Worm (Caenorhabditis elegans) whole organism, L4 larva: ENCODE measurements around the gene clec-184.

Experiments used
- F44E2.7 ChIP-seq: fragments of 200-800 bp; sonication (Bioruptor generic); IDR thresholded peaks from 2 replicates; pipeline ENCODE4 v2.1.2; 2022; ENCODE audit warnings: missing genetic modification characterization, missing compliant biosample characterization
- F49E8.2 ChIP-seq: sonication (generic microtip); optimal IDR thresholded peaks from 2 replicates; lab custom pipeline; 2016; ENCODE audit warnings: missing compliant biosample characterization, mild to moderate bottlenecking, missing genetic modification characterization, borderline replicate concordance
- T26A8.4 ChIP-seq: fragments of 200-800 bp; sonication (Bioruptor generic); IDR thresholded peaks from 2 replicates; pipeline ENCODE4 v1.3.6; 2022; ENCODE audit warnings: missing genetic modification characterization, missing compliant biosample characterization
- Y105C5A.15 ChIP-seq: fragments of 200-800 bp; sonication (Bioruptor generic); IDR thresholded peaks from 2 replicates; pipeline ENCODE4 v1.3.6; 2022; ENCODE audit warnings: missing genetic modification characterization, missing compliant biosample characterization
- Y48G9A.11 ChIP-seq: fragments of 200-800 bp; sonication (Bioruptor generic); IDR thresholded peaks from 2 replicates; pipeline ENCODE4 v1.3.6; 2022; ENCODE audit warnings: missing genetic modification reagents, missing genetic modification characterization, missing compliant biosample characterization
- Y5F2A.4 ChIP-seq: fragments of 200-800 bp; sonication (Bioruptor generic); optimal IDR thresholded peaks from 2 replicates; lab custom pipeline; 2018; ENCODE audit warnings: mild to moderate bottlenecking, missing genetic modification characterization, missing compliant biosample characterization
- Y75B8A.6 ChIP-seq: fragments of 200-800 bp; sonication (Bioruptor generic); IDR thresholded peaks from 2 replicates; pipeline ENCODE4 v1.3.6; 2022; ENCODE audit warnings: missing genetic modification reagents, missing genetic modification characterization, missing compliant biosample characterization
- aha-1 ChIP-seq: fragments of 150-350 bp; peaks from one replicate; lab custom pipeline; 2014; ENCODE audit warnings: missing biosample characterization, missing genetic modification characterization
- ama-1 ChIP-seq: fragments of 150-350 bp; optimal IDR thresholded peaks from 2 replicates; lab custom pipeline; 2014; ENCODE audit warnings: inconsistent platforms, mixed read lengths
- arid-1 ChIP-seq: fragments of 200-800 bp; sonication (Bioruptor generic); conservative IDR thresholded peaks from 2 replicates; pipeline ENCODE4 v1.3.6; 2022; ENCODE audit warnings: missing genetic modification reagents, missing genetic modification characterization, missing compliant biosample characterization
- ceh-20 ChIP-seq: fragments of 200-800 bp; sonication (Bioruptor generic); IDR thresholded peaks from 2 replicates; pipeline ENCODE4 v1.3.6; 2022; ENCODE audit warnings: missing genetic modification reagents, missing genetic modification characterization, missing compliant biosample characterization
- ceh-82 ChIP-seq: sonication (generic microtip); optimal IDR thresholded peaks from 2 replicates; lab custom pipeline; 2017; ENCODE audit warnings: missing biosample characterization, missing genetic modification characterization
- ces-1 ChIP-seq: fragments of 150-350 bp; sonication (generic microtip); optimal IDR thresholded peaks from 4 replicates; lab custom pipeline; 2014; ENCODE audit warnings: missing biosample characterization, missing genetic modification reagents, missing genetic modification characterization
- daf-8 ChIP-seq: fragments of 200-800 bp; sonication (Bioruptor generic); IDR thresholded peaks from 2 replicates; pipeline ENCODE4 v1.3.6; 2022; ENCODE audit warnings: missing genetic modification characterization, missing compliant biosample characterization
- dmd-9 ChIP-seq: fragments of 200-800 bp; sonication (Bioruptor generic); IDR thresholded peaks from 2 replicates; pipeline ENCODE4 v1.3.6; 2022; ENCODE audit warnings: missing genetic modification reagents, missing genetic modification characterization, missing compliant biosample characterization
- dpl-1 ChIP-seq: fragments of 150-350 bp; optimal IDR thresholded peaks from 2 replicates; lab custom pipeline; 2014; ENCODE audit warnings: missing biosample characterization, missing genetic modification reagents, missing genetic modification characterization
- duxl-1 ChIP-seq: sonication (generic microtip); optimal IDR thresholded peaks from 2 replicates; lab custom pipeline; 2016; ENCODE audit warnings: mild to moderate bottlenecking, missing genetic modification characterization, moderate library complexity, missing compliant biosample characterization; ENCODE audit not compliant: poor library complexity
- egl-27 ChIP-seq: sonication (generic microtip); optimal IDR thresholded peaks from 3 replicates; lab custom pipeline; 2017; ENCODE audit warnings: missing biosample characterization, missing genetic modification reagents, missing genetic modification characterization
- fkh-10 ChIP-seq: fragments of 150-350 bp; optimal IDR thresholded peaks from 2 replicates; lab custom pipeline; 2014; ENCODE audit warnings: missing biosample characterization, missing genetic modification reagents, missing genetic modification characterization
- gei-8 ChIP-seq: fragments of 200-800 bp; sonication (Bioruptor generic); optimal IDR thresholded peaks from 2 replicates; lab custom pipeline; 2018; ENCODE audit warnings: mild to moderate bottlenecking, missing genetic modification characterization, missing compliant biosample characterization
- jun-1 ChIP-seq: fragments of 150-350 bp; optimal IDR thresholded peaks from 2 replicates; lab custom pipeline; 2014; ENCODE audit warnings: missing biosample characterization, missing genetic modification reagents, missing genetic modification characterization
- lim-7 ChIP-seq: fragments of 200-800 bp; sonication (Bioruptor generic); IDR thresholded peaks from 2 replicates; pipeline ENCODE4 v1.3.6; 2022; ENCODE audit warnings: missing genetic modification characterization, missing compliant biosample characterization
- lin-1 ChIP-seq: fragments of 200-800 bp; sonication (Bioruptor generic); IDR thresholded peaks from 2 replicates; pipeline ENCODE4 v1.3.6; 2022; ENCODE audit warnings: missing genetic modification reagents, missing genetic modification characterization, missing compliant biosample characterization
- lin-38 ChIP-seq: fragments of 200-800 bp; sonication (Bioruptor generic); IDR thresholded peaks from 2 replicates; pipeline ENCODE4 v1.3.6; 2022; ENCODE audit warnings: missing genetic modification reagents, missing genetic modification characterization, missing compliant biosample characterization
- lin-39 ChIP-seq: fragments of 150-350 bp; optimal IDR thresholded peaks from 2 replicates; lab custom pipeline; 2014; ENCODE audit warnings: missing biosample characterization, missing genetic modification reagents, missing genetic modification characterization
- madf-5 ChIP-seq, 2 experiments: fragments of 200-800 bp; sonication (Bioruptor generic); IDR thresholded peaks; 2 replicates each; pipeline ENCODE4 v1.3.6; 2022; ENCODE audit warnings: missing compliant biosample characterization in 2 of 2, missing genetic modification characterization in 2 of 2
- mdt-29 ChIP-seq: fragments of 200-800 bp; sonication (Bioruptor generic); IDR thresholded peaks from 2 replicates; pipeline ENCODE4 v1.3.6; 2022; ENCODE audit warnings: missing genetic modification reagents, missing genetic modification characterization, missing compliant biosample characterization
- mep-1 ChIP-seq: fragments of 150-350 bp; sonication (generic microtip); optimal IDR thresholded peaks from 3 replicates; lab custom pipeline; 2014; ENCODE audit warnings: missing biosample characterization, missing genetic modification characterization
- nhr-10 ChIP-seq: fragments of 150-350 bp; optimal IDR thresholded peaks from 2 replicates; lab custom pipeline; 2014; ENCODE audit warnings: missing biosample characterization, missing genetic modification characterization
- nhr-28 ChIP-seq: fragments of 150-350 bp; optimal IDR thresholded peaks from 2 replicates; lab custom pipeline; 2014; ENCODE audit warnings: missing biosample characterization, missing genetic modification characterization
- nhr-41 ChIP-seq: fragments of 200-800 bp; sonication (Bioruptor generic); IDR thresholded peaks from 2 replicates; pipeline ENCODE4 v1.3.6; 2022; ENCODE audit warnings: missing genetic modification reagents, missing genetic modification characterization, missing compliant biosample characterization
- nhr-77 ChIP-seq: fragments of 150-350 bp; optimal IDR thresholded peaks from 2 replicates; lab custom pipeline; 2014; ENCODE audit warnings: missing biosample characterization, missing genetic modification characterization
- pha-4 ChIP-seq, 2 experiments: fragments of 150-350 bp in 1 of 2; fragments of 200-800 bp in 1 of 2; sonication (Bioruptor generic) in 1 of 2; IDR thresholded peaks in 1 of 2; optimal IDR thresholded peaks in 1 of 2; 2 replicates each; pipeline versions ENCODE4 v1.3.6 to Lab custom; 2014 to 2022; ENCODE audit warnings: missing genetic modification characterization in 2 of 2, missing genetic modification reagents in 2 of 2, missing biosample characterization in 1 of 2, missing compliant biosample characterization in 1 of 2
- php-3 ChIP-seq: fragments of 200-800 bp; sonication (Bioruptor generic); IDR thresholded peaks from 2 replicates; pipeline ENCODE4 v1.3.6; 2022; ENCODE audit warnings: missing genetic modification reagents, missing genetic modification characterization, missing compliant biosample characterization
- set-16 ChIP-seq: fragments of 200-800 bp; sonication (Bioruptor generic); IDR thresholded peaks from 2 replicates; pipeline ENCODE4 v1.3.6; 2022; ENCODE audit warnings: missing genetic modification reagents, missing genetic modification characterization, missing compliant biosample characterization
- unc-130 ChIP-seq: sonication (generic microtip); optimal IDR thresholded peaks from 2 replicates; lab custom pipeline; 2016; ENCODE audit warnings: missing genetic modification reagents, missing genetic modification characterization, missing compliant biosample characterization
- unc-39 ChIP-seq: sonication (generic microtip); optimal IDR thresholded peaks from 2 replicates; lab custom pipeline; 2017; ENCODE audit warnings: missing biosample characterization, missing genetic modification characterization
- unc-62 ChIP-seq, 3 experiments: fragments of 150-350 bp in 1 of 3; sonication (generic microtip); optimal IDR thresholded peaks in 2 of 3; peaks in 1 of 3; 1 replicate in 1 of 3; 2 replicates in 2 of 3; lab custom pipeline; 2014 to 2017; ENCODE audit warnings: missing biosample characterization in 3 of 3, missing genetic modification characterization in 3 of 3, missing genetic modification reagents in 3 of 3, missing genotype in 1 of 3
- vab-7 ChIP-seq: fragments of 200-800 bp; sonication (Bioruptor generic); IDR thresholded peaks from 2 replicates; pipeline ENCODE4 v1.3.6; 2022; ENCODE audit warnings: missing genetic modification reagents, missing genetic modification characterization, missing compliant biosample characterization
- zag-1 ChIP-seq: fragments of 150-350 bp; optimal IDR thresholded peaks from 2 replicates; lab custom pipeline; 2014; ENCODE audit warnings: missing biosample characterization, missing genetic modification characterization
- ztf-7 ChIP-seq: fragments of 150-350 bp; optimal IDR thresholded peaks from 2 replicates; lab custom pipeline; 2014; ENCODE audit warnings: missing biosample characterization, missing genetic modification characterization

clec-184 gene

ce11 chrIV:12408625-12409024 lies 23.8 kb upstream of the clec-184 start, which contains the start of gene dsb-1:
dsb-1 (plus strand) TSS chrIV:12408925.
- peak; percentile 26 for TF ChIP-seq lin-38
- no peak for TF ChIP-seq set-16 (GFP tag; lab: Robert Waterston, UW)
- TF ChIP-seq Y5F2A.4 (GFP tag; lab: Kevin White, UChicago) = no peak

DNA sequence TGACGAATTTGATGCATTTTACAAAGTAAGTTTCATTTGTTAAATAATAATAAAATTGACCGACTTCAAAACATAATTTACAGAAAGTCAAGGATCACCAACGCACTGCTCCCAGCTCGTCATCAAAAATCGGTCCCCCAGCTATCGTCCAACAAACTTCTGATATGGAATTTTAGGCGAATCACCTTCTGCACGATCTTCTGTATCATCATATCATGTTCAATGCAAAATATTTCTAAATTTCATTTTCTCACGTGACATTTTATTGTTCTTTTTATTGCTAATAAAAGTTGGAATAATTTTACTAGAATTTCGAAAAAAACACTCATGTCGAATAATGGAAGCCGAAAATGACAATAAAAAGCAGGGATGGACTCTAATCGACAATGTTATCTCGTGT lies 22.3 kb upstream of the clec-184 start, which contains the start of gene acl-13:
Gene acl-13, plus strand, starts transcription at position 301 of the 400 bp plus-strand sequence.
- TF ChIP-seq ceh-82 (tag; lab: Kevin White, UChicago) = no peak
- TF ChIP-seq lim-7 (GFP tag; lab: Robert Waterston, UW) = no peak
- TF ChIP-seq duxl-1 = no peak
- no peak for TF ChIP-seq Y48G9A.11 (GFP tag; lab: Robert Waterston, UW)
- TF ChIP-seq F49E8.2 (tag; lab: Kevin White, UChicago) = no peak
- no peak for TF ChIP-seq zag-1 (tag; lab: Kevin White, UChicago)
- TF ChIP-seq aha-1 (tag; lab: Kevin White, UChicago) = no peak
- no peak for TF ChIP-seq unc-62 (GFP tag; optimal IDR thresholded peaks at IDR 0.05 in 1 of 2; lab: Kevin White, UChicago)
- no peak for TF ChIP-seq unc-62 (tag; optimal IDR thresholded peaks at IDR 0.05; lab: Kevin White, UChicago)
- no peak for TF ChIP-seq ama-1 (lab: Kevin White, UChicago)
- no peak for TF ChIP-seq F44E2.7 (GFP tag; lab: Robert Waterston, UW)
- TF ChIP-seq, all 104 proteins: peak for 0

- TF ChIP-seq ztf-7 (tag; lab: Kevin White, UChicago) (no peak), php-3 (GFP tag; lab: Robert Waterston, UW) (no peak), ces-1 (GFP tag; lab: Kevin White, UChicago) (peak; percentile 43), Y75B8A.6 (GFP tag; lab: Robert Waterston, UW) (no peak), fkh-10 (GFP tag; lab: Kevin White, UChicago) (peak; percentile 64), pha-4 (GFP tag; IDR thresholded peaks at IDR 0.05; lab: Robert Waterston, UW) (no peak), pha-4 (tag; optimal IDR thresholded peaks at IDR 0.05; lab: Kevin White, UChicago) (no peak), nhr-10 (no peak)
Measured at ce11 chrIV:12414601-12415000, 17.8 kb upstream of the clec-184 start.

DNA sequence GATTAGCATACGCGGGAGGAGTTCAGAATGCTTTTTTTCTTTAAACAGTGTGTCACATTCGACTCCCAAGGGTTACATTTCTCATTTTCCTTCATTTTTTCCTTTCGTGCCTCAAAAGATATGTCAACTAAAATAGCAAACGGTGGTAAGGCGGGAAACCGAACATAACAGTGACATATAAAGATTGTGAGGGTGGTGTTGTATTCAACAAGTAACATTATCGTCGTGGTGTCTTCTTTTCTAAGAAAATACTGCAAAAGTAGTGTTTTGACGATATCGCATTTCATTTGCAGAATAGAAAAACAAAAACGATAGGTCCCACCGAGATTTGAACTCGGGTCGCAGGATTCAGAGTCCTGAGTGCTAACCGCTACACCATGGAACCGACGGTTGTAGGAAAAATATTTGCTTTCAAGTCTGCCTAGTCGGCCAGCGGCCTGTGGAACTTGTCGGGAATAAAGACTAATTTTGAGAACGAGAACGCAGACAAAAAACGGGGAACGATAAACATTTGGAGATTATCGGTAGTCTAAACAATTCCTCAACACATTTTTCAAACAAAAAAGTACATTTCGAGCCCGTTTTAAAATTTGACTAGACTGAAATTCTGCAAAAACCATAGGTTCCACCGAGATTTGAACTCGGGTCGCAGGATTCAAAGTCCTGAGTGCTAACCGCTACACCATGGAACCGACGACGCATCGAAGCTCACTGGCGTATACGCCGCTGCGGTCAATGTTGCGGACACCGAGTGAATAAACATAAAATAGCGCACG lies 15.6 kb upstream of the clec-184 start:
- TF ChIP-seq nhr-28 (tag; lab: Kevin White, UChicago) = no peak
- no peak for TF ChIP-seq unc-130
- no peak for TF ChIP-seq nhr-77 (tag; lab: Kevin White, UChicago)
- TF ChIP-seq mdt-29 (GFP tag; lab: Robert Waterston, UW) = no peak
- no peak for TF ChIP-seq egl-27
- TF ChIP-seq jun-1 (tag; lab: Kevin White, UChicago) = no peak
- TF ChIP-seq lin-1 = no peak
- no peak for TF ChIP-seq madf-5 (GFP tag; IDR thresholded peaks at IDR 0.05; lab: Robert Waterston, UW)
- TF ChIP-seq unc-62 (GFP tag; optimal IDR thresholded peaks at IDR 0.05 in 1 of 2; lab: Kevin White, UChicago) = peak in 1 of 2 experiments; percentile 91
- no peak for TF ChIP-seq unc-62 (tag; optimal IDR thresholded peaks at IDR 0.05; lab: Kevin White, UChicago)
- peak; percentile 9 for TF ChIP-seq duxl-1
- TF ChIP-seq pha-4 (GFP tag; IDR thresholded peaks at IDR 0.05; lab: Robert Waterston, UW) = no peak; the same call in 1 of the 2 replicates
- no peak for TF ChIP-seq pha-4 (tag; optimal IDR thresholded peaks at IDR 0.05; lab: Kevin White, UChicago)
- no peak for TF ChIP-seq daf-8 (GFP tag; lab: Robert Waterston, UW)
- TF ChIP-seq Y105C5A.15 (GFP tag; lab: Robert Waterston, UW) = no peak
- TF ChIP-seq aha-1 (tag; lab: Kevin White, UChicago) = peak; percentile 20
- no peak for TF ChIP-seq dpl-1 (GFP tag; lab: Kevin White, UChicago)
- TF ChIP-seq zag-1 (tag; lab: Kevin White, UChicago) = no peak
- TF ChIP-seq mep-1 = peak; percentile 21
- TF ChIP-seq gei-8 (GFP tag; lab: Kevin White, UChicago) = peak; percentile 19
- TF ChIP-seq dmd-9 (GFP tag; lab: Robert Waterston, UW) = 0 out of 2 replicates have a peak, but pooled peaks have one; percentile 10
- no peak for TF ChIP-seq unc-39
- TF ChIP-seq vab-7 = peak; percentile 13; the same call in 1 of the 2 replicates
- 0 out of 2 replicates have a peak, but pooled peaks have one; percentile 6 for TF ChIP-seq php-3 (GFP tag; lab: Robert Waterston, UW)
- 0 out of 2 replicates have a peak, but pooled peaks have one; percentile 14 for TF ChIP-seq ceh-20 (GFP tag; lab: Robert Waterston, UW)
- peak; percentile 62; the same call in 1 of the 2 replicates for TF ChIP-seq nhr-41 (GFP tag; lab: Robert Waterston, UW)
- TF ChIP-seq lin-39 (tag; lab: Kevin White, UChicago) = no peak
- no peak for TF ChIP-seq set-16 (GFP tag; lab: Robert Waterston, UW)
- 0 out of 2 replicates have a peak, but pooled peaks have one; percentile 5 for TF ChIP-seq arid-1 (GFP tag; lab: Robert Waterston, UW)
- TF ChIP-seq T26A8.4 (GFP tag; lab: Robert Waterston, UW) = peak; percentile 19; the same call in 1 of the 2 replicates
- no peak for TF ChIP-seq ces-1 (GFP tag; lab: Kevin White, UChicago)
